Fruit fly (Drosophila melanogaster): Measurements from ENCODE around the gene CG11964.

Gene CG11964

dm6 chr3R:8969926-8970306, 25.1 kb upstream of the CG11964 start:
- no peak for TF ChIP-seq CG8478 (optimal IDR thresholded peaks at IDR 0.05)
- no peak for TF ChIP-seq pan (optimal IDR thresholded peaks at IDR 0.05)
- no peak for TF ChIP-seq usp (GFP tag; optimal IDR thresholded peaks at IDR 0.05)
- TF ChIP-seq psq (optimal IDR thresholded peaks at IDR 0.05), result no peak
- TF ChIP-seq EcR (GFP tag; optimal IDR thresholded peaks at IDR 0.05), result no peak
- no peak for TF ChIP-seq Dll (optimal IDR thresholded peaks at IDR 0.05)

- TF ChIP-seq Dll (optimal IDR thresholded peaks at IDR 0.05) (peak; percentile 71), psq (optimal IDR thresholded peaks at IDR 0.05) (no peak), CG8478 (optimal IDR thresholded peaks at IDR 0.05) (no peak)
These were observed 24.6 kb upstream of the CG11964 start for dm6 chr3R:8969301-8969925.

DNA sequence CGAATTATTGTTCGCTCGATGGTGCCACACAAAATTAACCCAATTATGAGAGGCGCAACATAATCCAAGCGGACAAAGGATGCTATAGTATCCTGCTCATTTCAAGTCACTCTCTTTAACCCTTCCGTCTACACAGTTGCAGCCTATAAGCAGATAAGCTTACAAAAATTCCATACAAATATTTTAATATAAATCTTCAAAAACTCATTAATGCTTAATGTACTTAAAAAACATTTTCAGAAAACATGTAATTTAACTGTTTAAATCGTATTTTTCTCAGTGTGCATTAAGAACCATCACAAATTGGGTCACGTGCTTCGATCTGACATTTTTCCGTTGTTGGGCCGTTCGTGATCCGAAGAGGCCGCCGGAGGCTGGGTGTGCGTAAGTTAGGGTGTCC, 24.0 kb upstream of the CG11964 start:
- TF ChIP-seq psq (optimal IDR thresholded peaks at IDR 0.05), result no peak
- no peak for TF ChIP-seq Dll (optimal IDR thresholded peaks at IDR 0.05)
- TF ChIP-seq EcR (GFP tag; optimal IDR thresholded peaks at IDR 0.05), result no peak

DNA sequence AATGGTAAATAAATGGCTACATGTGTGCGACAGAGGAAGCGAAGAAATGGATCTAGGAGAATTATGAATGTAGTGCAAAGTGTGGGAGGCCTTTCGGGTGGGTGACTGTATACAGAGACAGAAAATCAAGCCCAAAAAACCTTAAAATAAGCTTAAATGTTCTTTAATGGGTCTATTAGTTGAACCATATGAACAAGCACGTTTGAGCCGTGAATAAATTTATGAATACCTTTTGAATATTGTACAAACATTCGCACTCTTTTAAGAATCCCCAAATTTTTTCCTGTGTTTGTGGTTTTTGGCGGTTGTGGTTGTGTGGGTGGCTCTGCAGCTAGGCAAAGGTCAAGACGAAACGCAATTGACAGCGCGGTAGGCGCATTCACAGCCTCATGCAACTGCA, 21.8 kb upstream of the CG11964 start:
- TF ChIP-seq usp (GFP tag; optimal IDR thresholded peaks at IDR 0.05) (no peak), CG8478 (optimal IDR thresholded peaks at IDR 0.05) (no peak), Dll (optimal IDR thresholded peaks at IDR 0.05) (no peak), pan (optimal IDR thresholded peaks at IDR 0.05) (no peak), EcR (GFP tag; optimal IDR thresholded peaks at IDR 0.05) (no peak), psq (optimal IDR thresholded peaks at IDR 0.05) (no peak)

- no peak for TF ChIP-seq Dll (optimal IDR thresholded peaks at IDR 0.05)
- no peak for TF ChIP-seq usp (GFP tag; optimal IDR thresholded peaks at IDR 0.05)
- TF ChIP-seq psq (optimal IDR thresholded peaks at IDR 0.05), result no peak
- no peak for TF ChIP-seq EcR (GFP tag; optimal IDR thresholded peaks at IDR 0.05)
- no peak for TF ChIP-seq pan (optimal IDR thresholded peaks at IDR 0.05)
- no peak for TF ChIP-seq CG8478 (optimal IDR thresholded peaks at IDR 0.05)
These were observed 20.7 kb upstream of the CG11964 start for dm6 chr3R:8965546-8965945.

DNA sequence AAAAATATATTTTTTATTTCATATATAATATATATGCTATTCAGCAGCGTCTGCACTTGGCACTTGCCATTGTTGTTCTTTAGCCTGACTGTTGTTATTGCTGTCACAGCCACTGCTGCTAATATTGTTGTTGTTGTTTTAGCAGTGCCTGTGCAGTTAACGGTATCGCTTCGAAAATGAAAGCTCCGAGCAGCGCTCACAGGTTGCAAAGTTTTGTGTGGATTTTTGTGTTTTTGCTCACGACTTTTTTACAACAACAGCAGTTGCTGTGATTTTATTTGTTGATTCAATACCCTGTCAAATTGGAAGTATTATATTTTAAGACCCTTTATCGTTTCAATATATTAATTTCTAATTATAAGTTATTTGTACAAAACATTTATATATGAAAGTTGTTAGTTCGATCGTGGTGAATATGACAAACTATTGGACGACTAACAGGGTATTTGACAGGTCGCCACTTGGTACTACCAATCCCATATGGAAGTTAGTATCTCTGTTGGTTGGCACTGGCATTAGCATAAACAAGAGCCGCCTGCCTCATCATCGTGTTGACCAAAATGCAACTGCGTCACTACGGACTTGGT, 19.0 kb upstream of the CG11964 start:
- TF ChIP-seq Dll (optimal IDR thresholded peaks at IDR 0.05) (no peak), usp (GFP tag; optimal IDR thresholded peaks at IDR 0.05) (no peak), CG8478 (optimal IDR thresholded peaks at IDR 0.05) (no peak), psq (optimal IDR thresholded peaks at IDR 0.05) (no peak), EcR (GFP tag; optimal IDR thresholded peaks at IDR 0.05) (no peak), pan (optimal IDR thresholded peaks at IDR 0.05) (no peak)

- TF ChIP-seq EcR (GFP tag; optimal IDR thresholded peaks at IDR 0.05), result no peak
- TF ChIP-seq Dll (optimal IDR thresholded peaks at IDR 0.05), result no peak
- no peak for TF ChIP-seq pan (optimal IDR thresholded peaks at IDR 0.05)
These were observed 18.3 kb upstream of the CG11964 start, which contains the start of gene ich for dm6 chr3R:8962860-8963755. Gene ich, minus strand, starts transcription at chr3R:8963037.

DNA sequence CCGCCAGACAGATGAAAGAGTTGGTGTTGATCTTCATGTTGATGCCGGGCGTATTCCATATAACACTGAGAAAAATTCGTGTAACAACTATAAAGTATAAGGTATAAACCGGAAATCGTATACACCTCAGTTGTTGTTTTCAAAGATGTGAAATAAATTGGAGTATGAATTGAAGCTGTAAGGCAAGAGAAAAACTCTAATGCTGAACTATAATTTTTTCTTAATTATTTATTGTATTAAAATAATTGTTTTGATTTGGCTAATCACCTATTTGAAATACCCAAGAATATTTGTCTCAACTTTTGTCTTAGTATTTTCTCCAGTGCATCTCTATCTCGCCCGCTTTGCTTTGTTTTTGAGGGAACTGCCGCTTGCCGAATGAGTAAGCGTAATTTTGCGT, 15.5 kb upstream of the CG11964 start:
- no peak for TF ChIP-seq CG8478 (optimal IDR thresholded peaks at IDR 0.05)
- TF ChIP-seq usp (GFP tag; optimal IDR thresholded peaks at IDR 0.05), result no peak
- TF ChIP-seq EcR (GFP tag; optimal IDR thresholded peaks at IDR 0.05), result no peak
- TF ChIP-seq Dll (optimal IDR thresholded peaks at IDR 0.05), result no peak
- TF ChIP-seq pan (optimal IDR thresholded peaks at IDR 0.05), result no peak
- TF ChIP-seq psq (optimal IDR thresholded peaks at IDR 0.05), result no peak

DNA sequence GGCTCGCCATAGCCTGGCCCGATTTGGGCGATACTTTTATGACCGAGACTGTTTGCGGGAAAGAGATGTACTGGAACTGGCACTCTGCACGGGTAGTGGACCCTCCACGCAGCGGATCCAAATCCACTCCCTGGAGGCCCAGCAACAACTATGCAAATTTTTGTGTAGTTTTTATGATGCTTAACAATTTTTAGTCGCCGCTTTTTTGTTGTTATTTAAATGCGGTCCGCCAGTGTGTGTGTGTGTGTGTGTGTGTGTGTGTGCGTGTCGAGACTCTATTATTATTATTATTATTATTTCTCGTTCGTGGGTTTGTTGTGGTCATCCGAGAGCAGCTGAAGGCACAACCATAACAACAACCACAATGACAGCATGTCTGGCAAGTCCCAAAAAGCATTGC, 14.3 kb upstream of the CG11964 start:
- TF ChIP-seq pan (optimal IDR thresholded peaks at IDR 0.05) (no peak), EcR (GFP tag; optimal IDR thresholded peaks at IDR 0.05) (no peak), Dll (optimal IDR thresholded peaks at IDR 0.05) (no peak), usp (GFP tag; optimal IDR thresholded peaks at IDR 0.05) (no peak), psq (optimal IDR thresholded peaks at IDR 0.05) (no peak), CG8478 (optimal IDR thresholded peaks at IDR 0.05) (no peak)

- TF ChIP-seq psq (optimal IDR thresholded peaks at IDR 0.05), result no peak
- TF ChIP-seq EcR (GFP tag; optimal IDR thresholded peaks at IDR 0.05), result no peak
- TF ChIP-seq usp (GFP tag; optimal IDR thresholded peaks at IDR 0.05), result no peak
These were observed 13.5 kb upstream of the CG11964 start for dm6 chr3R:8958300-8958699.

dm6 chr3R:8957739-8958138, 12.9 kb upstream of the CG11964 start:
- TF ChIP-seq CG8478 (optimal IDR thresholded peaks at IDR 0.05), result no peak
- no peak for TF ChIP-seq pan (optimal IDR thresholded peaks at IDR 0.05)
- TF ChIP-seq EcR (GFP tag; optimal IDR thresholded peaks at IDR 0.05), result no peak
- no peak for TF ChIP-seq usp (GFP tag; optimal IDR thresholded peaks at IDR 0.05)
- TF ChIP-seq Dll (optimal IDR thresholded peaks at IDR 0.05), result no peak
- no peak for TF ChIP-seq psq (optimal IDR thresholded peaks at IDR 0.05)

DNA sequence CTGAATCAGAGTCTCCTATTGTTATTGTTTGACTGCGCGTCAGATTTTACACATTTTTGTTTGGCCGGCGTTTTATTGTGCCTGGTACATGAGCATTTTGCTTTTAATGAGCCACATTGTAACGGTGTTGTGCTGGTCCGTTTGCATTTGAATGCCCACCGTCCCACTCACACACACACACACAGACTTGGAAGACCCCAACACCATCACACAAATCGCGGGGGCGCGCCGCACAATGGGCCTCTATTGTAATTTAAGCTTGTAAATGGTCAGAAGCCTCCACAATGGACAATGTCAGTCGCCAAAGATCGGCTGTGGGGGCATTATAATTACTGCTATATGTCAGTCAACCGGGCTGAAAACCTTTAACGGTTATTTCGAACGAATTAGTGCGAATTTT, 11.5 kb upstream of the CG11964 start:
- TF ChIP-seq pan (optimal IDR thresholded peaks at IDR 0.05), result no peak
- no peak for TF ChIP-seq CG8478 (optimal IDR thresholded peaks at IDR 0.05)
- TF ChIP-seq Dll (optimal IDR thresholded peaks at IDR 0.05), result no peak
- TF ChIP-seq psq (optimal IDR thresholded peaks at IDR 0.05), result no peak
- TF ChIP-seq EcR (GFP tag; optimal IDR thresholded peaks at IDR 0.05), result no peak
- no peak for TF ChIP-seq usp (GFP tag; optimal IDR thresholded peaks at IDR 0.05)
